Fruit fly (Drosophila melanogaster) S2 (cell line): Measurements from ENCODE around the gene jdp.

Source experiments
- CG8478 ChIP-seq: fragments of >200 bp; optimal IDR thresholded peaks from 2 replicates; lab custom pipeline; 2018
- CTCF ChIP-seq, 2 experiments: fragments of >200 bp; optimal IDR thresholded peaks; 2 replicates each; lab custom pipeline; 2018

DNA sequence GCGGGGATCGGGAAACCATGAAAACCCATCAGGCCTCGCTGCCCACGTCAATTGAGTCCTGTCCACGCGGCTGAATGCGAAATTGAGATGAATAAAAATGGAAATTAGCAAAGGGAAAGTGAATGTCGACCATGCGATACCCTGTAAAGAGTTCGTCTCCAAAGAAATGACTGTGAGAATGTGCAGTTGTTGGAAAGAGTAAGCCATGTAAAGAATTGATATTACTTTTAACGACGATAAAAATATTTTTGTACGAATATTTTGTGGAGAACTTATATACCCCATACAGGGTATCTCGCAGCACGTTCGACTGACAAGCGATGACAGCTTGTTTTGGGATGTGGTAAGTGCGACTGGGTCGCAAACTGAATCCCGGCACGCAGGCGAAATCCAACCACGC lies 25.7 kb downstream of the jdp start:
- TF ChIP-seq CTCF (optimal IDR thresholded peaks at IDR 0.05; lab: Kevin White, UChicago): no peak
- TF ChIP-seq CG8478 (lab: Kevin White, UChicago): no peak
